Fruit fly (Drosophila melanogaster) whole organism, adult: ENCODE results near the gene Ca-Ma2d.

Experiments used
- CG11617 ChIP-seq: fragments of 200-800 bp; sonication (Bioruptor generic); optimal IDR thresholded peaks from 2 replicates; lab custom pipeline; 2017; ENCODE audit warnings: mild to moderate bottlenecking, missing biosample characterization, missing genetic modification reagents, missing genetic modification characterization
- CG12768 ChIP-seq: fragments of 200-800 bp; sonication (Bioruptor generic); optimal IDR thresholded peaks from 2 replicates; lab custom pipeline; 2017; ENCODE audit warnings: missing biosample characterization, missing genetic modification characterization, mild to moderate bottlenecking, moderate library complexity, missing genetic modification reagents
- CG14711 ChIP-seq: fragments of 200-800 bp; sonication (Bioruptor generic); optimal IDR thresholded peaks from 2 replicates; lab custom pipeline; 2018; ENCODE audit warnings: missing biosample characterization, mild to moderate bottlenecking, missing genetic modification characterization, moderate library complexity
- CG1620 ChIP-seq: fragments of 200-800 bp; sonication (Bioruptor generic); optimal IDR thresholded peaks from 2 replicates; lab custom pipeline; 2016; ENCODE audit warnings: missing biosample characterization, missing genetic modification characterization
- CG33017 ChIP-seq: fragments of 200-800 bp; sonication (Bioruptor generic); optimal IDR thresholded peaks from 2 replicates; lab custom pipeline; 2018; ENCODE audit warnings: missing biosample characterization, mild to moderate bottlenecking, missing genetic modification characterization, moderate library complexity
- CG5204 ChIP-seq: fragments of 200-800 bp; sonication (Bioruptor generic); optimal IDR thresholded peaks from 2 replicates; lab custom pipeline; 2016; ENCODE audit warnings: missing biosample characterization, missing genetic modification characterization
- CG7045 ChIP-seq: fragments of 200-800 bp; sonication (Bioruptor generic); optimal IDR thresholded peaks from 2 replicates; lab custom pipeline; 2017; ENCODE audit warnings: missing biosample characterization, mild to moderate bottlenecking, missing genetic modification characterization
- CG7101 ChIP-seq: fragments of 200-800 bp; sonication (Bioruptor generic); optimal IDR thresholded peaks from 2 replicates; lab custom pipeline; 2018; ENCODE audit warnings: missing biosample characterization, mild to moderate bottlenecking, missing genetic modification characterization, moderate library complexity
- Clk ChIP-seq: fragments of 200-800 bp; sonication (Bioruptor generic); optimal IDR thresholded peaks from 2 replicates; lab custom pipeline; 2017; ENCODE audit warnings: missing biosample characterization, missing genetic modification characterization
- Crg-1 ChIP-seq: fragments of 200-800 bp; sonication (Bioruptor generic); optimal IDR thresholded peaks from 2 replicates; lab custom pipeline; 2016; ENCODE audit warnings: missing biosample characterization, missing genetic modification characterization
- Hr96 ChIP-seq: fragments of 200-800 bp; sonication (Bioruptor generic); optimal IDR thresholded peaks from 2 replicates; lab custom pipeline; 2016; ENCODE audit warnings: missing biosample characterization, missing genetic modification characterization
- Mnt ChIP-seq: fragments of 200-800 bp; sonication (Bioruptor generic); optimal IDR thresholded peaks from 2 replicates; lab custom pipeline; 2016; ENCODE audit warnings: missing biosample characterization, mild to moderate bottlenecking, missing genetic modification characterization
- bab1 ChIP-seq: fragments of 200-800 bp; sonication (Bioruptor generic); optimal IDR thresholded peaks from 3 replicates; lab custom pipeline; 2019; ENCODE audit warnings: missing biosample characterization, mild to moderate bottlenecking, missing genetic modification characterization, moderate library complexity
- cic ChIP-seq: fragments of 200-800 bp; sonication (Bioruptor generic); optimal IDR thresholded peaks from 2 replicates; lab custom pipeline; 2017; ENCODE audit warnings: missing biosample characterization, mild to moderate bottlenecking, missing genetic modification characterization, moderate library complexity
- cnc ChIP-seq, 2 experiments: fragments of >200 bp; optimal IDR thresholded peaks; 2 replicates each; lab custom pipeline; 2017
- kay ChIP-seq: fragments of 200-800 bp; sonication (Bioruptor generic); peaks from one replicate; lab custom pipeline; 2016; ENCODE audit warnings: missing biosample characterization, missing genetic modification characterization, borderline replicate concordance
- ovo ChIP-seq: fragments of 200-800 bp; sonication (Bioruptor generic); optimal IDR thresholded peaks from 2 replicates; lab custom pipeline; 2016; ENCODE audit warnings: missing biosample characterization, missing genetic modification characterization
- pad ChIP-seq: fragments of 200-800 bp; sonication (Bioruptor generic); optimal IDR thresholded peaks from 3 replicates; lab custom pipeline; 2017; ENCODE audit warnings: missing biosample characterization, missing genetic modification characterization, mild to moderate bottlenecking, moderate library complexity, missing genetic modification reagents
- tj ChIP-seq: fragments of 200-800 bp; sonication (Bioruptor generic); optimal IDR thresholded peaks from 3 replicates; lab custom pipeline; 2017; ENCODE audit warnings: missing biosample characterization, mild to moderate bottlenecking, missing genetic modification characterization, moderate library complexity
- toe ChIP-seq: fragments of 200-800 bp; sonication (Bioruptor generic); optimal IDR thresholded peaks from 2 replicates; lab custom pipeline; 2016; ENCODE audit warnings: missing biosample characterization, missing genetic modification characterization

Ca-Ma2d gene

DNA sequence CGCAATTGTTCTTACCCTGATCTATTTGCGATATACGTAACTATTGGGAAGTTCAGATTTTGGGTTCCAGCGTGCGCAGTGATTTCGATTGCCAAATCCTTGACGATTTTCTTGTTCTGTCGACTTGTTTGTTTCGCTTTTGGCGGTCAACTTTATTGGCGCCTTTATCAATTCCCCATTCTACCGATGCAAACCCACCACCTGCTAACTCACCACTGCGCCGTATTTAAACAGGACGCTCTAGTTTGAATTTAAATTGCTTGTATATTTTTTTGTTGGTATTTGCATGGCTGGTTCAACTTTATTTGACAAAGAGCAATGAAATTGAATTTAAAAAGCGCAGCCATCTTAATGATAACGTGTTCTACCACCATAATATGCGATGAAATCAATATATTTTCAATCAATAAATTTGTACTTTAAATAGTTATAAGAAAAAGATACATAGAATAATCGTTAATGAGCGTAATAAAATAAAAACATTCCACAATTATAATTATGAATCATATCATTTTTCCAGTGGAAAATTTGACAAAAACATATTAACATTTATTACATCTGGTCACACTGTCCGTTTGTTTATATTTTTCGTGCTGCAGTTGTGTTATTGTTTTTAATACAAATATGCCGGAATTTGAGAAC is 30.4 kb downstream of the Ca-Ma2d start, which contains the start of the genes twe and CG4935:
TSS of gene twe (minus strand) at position 302 of the 642 bp plus-strand sequence.
TSS of gene CG4935 (plus strand) at position 566 of the 642 bp plus-strand sequence.
- peak; percentile 32 for TF ChIP-seq bab1 (GFP tag; lab: Kevin White, UChicago)
- TF ChIP-seq CG7045 (GFP tag; lab: Kevin White, UChicago), result no peak

dm6 chr2L:16263723-16264122 is 32.4 kb downstream of the Ca-Ma2d start:
- TF ChIP-seq CG12768 (no peak), tj (GFP tag; lab: Kevin White, UChicago) (no peak), Hr96 (GFP tag; lab: Kevin White, UChicago) (no peak), Mnt (GFP tag; lab: Kevin White, UChicago) (no peak), cnc (optimal IDR thresholded peaks at IDR 0.05; lab: Kevin White, UChicago) (no peak), toe (GFP tag; lab: Kevin White, UChicago) (no peak), ovo (GFP tag; lab: Kevin White, UChicago) (no peak), CG33017 (no peak), CG7045 (GFP tag; lab: Kevin White, UChicago) (no peak), CG5204 (GFP tag; lab: Kevin White, UChicago) (no peak), CG7101 (no peak)

DNA sequence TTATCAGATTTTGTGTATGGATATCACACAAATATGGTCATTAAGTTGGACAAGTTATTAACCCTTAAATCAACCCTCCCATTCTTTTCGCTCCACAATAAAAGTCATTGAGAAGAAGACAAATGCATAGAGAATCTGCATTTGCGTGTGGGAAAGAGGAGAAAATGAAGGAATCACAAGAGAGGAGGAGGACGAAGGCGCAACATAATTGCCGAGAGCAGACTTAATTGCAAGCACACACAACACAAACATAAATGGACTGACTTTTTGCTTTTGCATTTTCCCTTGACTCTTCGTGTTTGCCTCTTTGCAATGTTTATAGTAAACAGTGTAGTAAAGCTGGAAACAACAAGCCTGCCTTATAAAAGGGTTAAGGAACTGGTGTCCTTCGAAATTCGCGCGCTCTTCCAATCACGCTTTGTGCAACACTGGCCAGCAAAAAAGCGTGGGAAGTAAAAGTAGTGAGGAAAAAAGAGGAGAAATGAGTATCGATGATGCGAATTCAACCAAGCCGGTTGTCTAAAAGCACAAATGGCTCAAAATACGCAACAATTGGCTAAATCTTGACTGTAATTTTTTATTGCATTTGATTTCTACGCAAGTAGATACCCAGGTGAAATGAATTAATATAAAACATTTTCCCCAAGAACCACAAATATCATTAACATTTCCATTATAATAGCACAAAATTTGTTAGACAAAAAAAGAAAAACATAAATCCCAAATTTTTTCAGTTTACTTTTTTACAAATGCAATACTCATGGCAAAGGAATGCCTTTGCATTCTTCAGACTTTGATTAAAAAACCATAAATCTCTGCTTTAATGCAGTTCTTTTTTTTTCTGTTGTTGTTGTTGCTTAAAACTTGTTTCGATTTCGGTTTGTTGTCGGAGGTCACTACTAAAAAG is 36.1 kb downstream of the Ca-Ma2d start:
- TF ChIP-seq cic (GFP tag; lab: Kevin White, UChicago) (no peak), CG7101 (no peak), CG1620 (no peak), CG12768 (no peak), pad (GFP tag; lab: Kevin White, UChicago) (no peak), CG7045 (GFP tag; lab: Kevin White, UChicago) (no peak), tj (GFP tag; lab: Kevin White, UChicago) (no peak), ovo (GFP tag; lab: Kevin White, UChicago) (no peak), cnc (optimal IDR thresholded peaks at IDR 0.05; lab: Kevin White, UChicago) (no peak), Mnt (GFP tag; lab: Kevin White, UChicago) (no peak), CG14711 (tag; lab: Kevin White, UChicago) (no peak)

DNA sequence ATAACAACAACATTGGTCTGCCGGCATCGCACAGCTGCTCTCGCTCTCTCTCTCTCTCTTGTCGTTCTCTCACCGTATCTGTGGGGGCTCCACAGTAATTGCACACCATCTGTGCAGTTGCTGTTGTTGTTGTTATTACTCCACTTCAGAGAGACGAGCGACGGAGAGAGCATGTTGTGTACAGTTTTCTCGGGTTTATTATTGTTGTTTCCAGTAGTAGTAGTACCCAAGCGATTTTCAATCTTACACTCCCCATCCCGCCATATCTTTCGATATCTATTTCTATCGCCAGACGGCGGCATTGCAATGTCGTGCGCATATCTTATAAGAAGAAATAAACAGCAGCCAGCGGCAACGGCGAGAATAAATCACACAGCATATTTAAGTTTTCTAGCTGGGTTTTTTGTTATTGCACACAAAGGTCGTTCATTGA is 36.8 kb downstream of the Ca-Ma2d start:
- TF ChIP-seq CG12768 (peak; percentile 17), tj (GFP tag; lab: Kevin White, UChicago) (peak; percentile 23), CG5204 (GFP tag; lab: Kevin White, UChicago) (no peak), CG7101 (no peak), kay (GFP tag; lab: Kevin White, UChicago) (no peak), CG7045 (GFP tag; lab: Kevin White, UChicago) (no peak), pad (GFP tag; lab: Kevin White, UChicago) (peak; percentile 68), Mnt (GFP tag; lab: Kevin White, UChicago) (no peak), Crg-1 (no peak), CG1620 (no peak), CG14711 (tag; lab: Kevin White, UChicago) (no peak), CG11617 (no peak), CG33017 (peak; percentile 25), Hr96 (GFP tag; lab: Kevin White, UChicago) (no peak), cic (GFP tag; lab: Kevin White, UChicago) (peak; percentile 81), ovo (GFP tag; lab: Kevin White, UChicago) (no peak), bab1 (GFP tag; lab: Kevin White, UChicago) (peak; percentile 43), toe (GFP tag; lab: Kevin White, UChicago) (no peak), cnc (optimal IDR thresholded peaks at IDR 0.05; lab: Kevin White, UChicago) (no peak), Clk (GFP tag; lab: Kevin White, UChicago) (no peak)

- TF ChIP-seq CG7045 (GFP tag; lab: Kevin White, UChicago) (no peak), kay (GFP tag; lab: Kevin White, UChicago) (peak; percentile 73)
Observed at dm6 chr2L:16268869-16269231, 37.6 kb downstream of the Ca-Ma2d start.

DNA sequence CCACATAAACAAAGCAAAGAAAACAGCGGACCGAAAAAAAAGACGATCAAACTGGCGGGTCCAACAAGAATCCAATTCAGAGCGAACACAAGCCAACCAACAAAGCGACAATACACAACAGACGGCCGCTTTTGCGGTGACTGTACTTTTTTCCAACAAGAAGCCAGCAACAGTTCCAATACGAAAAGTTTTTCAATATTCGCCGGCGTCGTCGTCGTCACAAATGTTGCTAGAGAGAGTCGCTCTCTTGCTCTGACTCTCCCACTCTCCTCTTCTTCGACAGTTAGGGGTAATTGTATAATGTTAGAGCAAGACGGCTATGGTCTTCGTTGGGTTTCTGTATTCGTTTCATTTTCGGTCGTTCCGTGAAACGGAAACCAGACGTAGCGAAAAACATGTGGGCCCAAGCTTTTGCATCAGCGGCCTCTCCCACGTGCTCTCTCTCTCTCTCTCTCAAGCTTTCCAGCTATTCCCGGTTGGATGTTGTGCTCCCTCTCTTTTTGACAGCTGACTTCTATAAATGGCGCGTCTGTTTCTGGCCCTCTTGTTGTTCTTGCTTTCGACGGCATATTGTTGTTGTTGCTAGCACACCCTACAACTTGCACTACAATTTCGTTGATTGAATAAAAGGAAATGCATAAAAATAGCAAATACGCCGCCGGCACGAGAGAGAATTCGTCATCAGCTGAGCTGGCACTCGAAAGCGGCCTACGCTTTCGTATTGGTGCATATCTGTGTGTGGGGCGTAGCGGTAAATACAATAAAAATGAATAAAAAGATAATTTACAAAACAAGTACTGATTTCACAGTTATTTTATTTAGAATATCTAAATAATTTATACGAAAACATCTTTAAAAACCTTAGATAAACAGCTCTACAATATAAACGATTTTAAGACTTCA is 38.2 kb downstream of the Ca-Ma2d start:
- TF ChIP-seq cic (GFP tag; lab: Kevin White, UChicago) (peak; percentile 99), CG14711 (tag; lab: Kevin White, UChicago) (peak; percentile 65), CG1620 (peak; percentile 32), toe (GFP tag; lab: Kevin White, UChicago) (no peak), CG33017 (peak; percentile 85), CG7045 (GFP tag; lab: Kevin White, UChicago) (peak; percentile 92), ovo (GFP tag; lab: Kevin White, UChicago) (peak; percentile 86), CG5204 (GFP tag; lab: Kevin White, UChicago) (no peak), bab1 (GFP tag; lab: Kevin White, UChicago) (peak; percentile 92), Mnt (GFP tag; lab: Kevin White, UChicago) (peak; percentile 99), Hr96 (GFP tag; lab: Kevin White, UChicago) (peak; percentile 89), CG12768 (peak; percentile 93), Crg-1 (peak; percentile 84), Clk (GFP tag; lab: Kevin White, UChicago) (peak; percentile 52), pad (GFP tag; lab: Kevin White, UChicago) (peak; percentile 100), CG11617 (peak; percentile 98), cnc (optimal IDR thresholded peaks at IDR 0.05; lab: Kevin White, UChicago) (no peak), kay (GFP tag; lab: Kevin White, UChicago) (peak; percentile 99), CG7101 (peak; percentile 94), tj (GFP tag; lab: Kevin White, UChicago) (peak; percentile 85)
